Fruit fly (Drosophila melanogaster) whole organism, embryonic: Measurements from ENCODE around the gene CG11842.

Experiments used
- ATbp ChIP-seq: fragments of 200-800 bp; sonication (Bioruptor generic); optimal IDR thresholded peaks from 2 replicates; lab custom pipeline; 2017; ENCODE audit warnings: missing biosample characterization, mild to moderate bottlenecking, missing genetic modification characterization, missing genetic modification reagents
- Abd-B ChIP-seq: fragments of 200-800 bp; sonication (Bioruptor generic); optimal IDR thresholded peaks from 2 replicates; lab custom pipeline; 2018; ENCODE audit warnings: missing biosample characterization, mild to moderate bottlenecking, missing genetic modification characterization, moderate library complexity
- Awh ChIP-seq: fragments of 200-800 bp; sonication (Bioruptor generic); IDR thresholded peaks from 2 replicates; pipeline ENCODE4, ENCODE4 v1.3.6; 2022; ENCODE audit warnings: missing biosample characterization, missing genetic modification characterization
- B-H1 ChIP-seq: fragments of 200-800 bp; sonication (Bioruptor generic); IDR thresholded peaks from 3 replicates; pipeline ENCODE4 v1.3.6; 2022; ENCODE audit warnings: missing biosample characterization, missing genetic modification characterization
- Bteb2 ChIP-seq: fragments of 200-800 bp; sonication (Bioruptor generic); optimal IDR thresholded peaks from 2 replicates; lab custom pipeline; 2016; ENCODE audit warnings: missing biosample characterization, missing genetic modification characterization
- CG11723 ChIP-seq: fragments of 200-800 bp; sonication (Bioruptor generic); optimal IDR thresholded peaks from 2 replicates; lab custom pipeline; 2017; ENCODE audit warnings: missing biosample characterization, mild to moderate bottlenecking, missing genetic modification characterization
- CG14965 ChIP-seq: fragments of 200-800 bp; sonication (Bioruptor generic); optimal IDR thresholded peaks from 2 replicates; lab custom pipeline; 2016; ENCODE audit warnings: missing biosample characterization, missing genetic modification characterization, borderline replicate concordance
- CG15011 ChIP-seq: fragments of 200-800 bp; sonication (Bioruptor generic); optimal IDR thresholded peaks from 3 replicates; lab custom pipeline; 2018; ENCODE audit warnings: missing biosample characterization, mild to moderate bottlenecking, missing genetic modification characterization
- CG15479 ChIP-seq: fragments of 200-800 bp; sonication (Bioruptor generic); optimal IDR thresholded peaks from 3 replicates; lab custom pipeline; 2019; ENCODE audit warnings: missing biosample characterization, mild to moderate bottlenecking, missing genetic modification characterization, moderate library complexity
- CG17359 ChIP-seq: fragments of 200-800 bp; sonication (Bioruptor generic); optimal IDR thresholded peaks from 3 replicates; lab custom pipeline; 2018; ENCODE audit warnings: missing biosample characterization, mild to moderate bottlenecking, missing genetic modification characterization, moderate library complexity
- CG2199 ChIP-seq: fragments of 200-800 bp; sonication (Bioruptor generic); IDR thresholded peaks from 3 replicates; pipeline ENCODE4 v1.3.6; 2022; ENCODE audit warnings: missing biosample characterization, missing genetic modification characterization
- CG30020 ChIP-seq: fragments of 200-800 bp; optimal IDR thresholded peaks from 2 replicates; lab custom pipeline; 2019; ENCODE audit warnings: missing biosample characterization, mild to moderate bottlenecking, missing genetic modification characterization, moderate library complexity
- CG34376 ChIP-seq: fragments of 200-800 bp; sonication (Bioruptor generic); optimal IDR thresholded peaks from 2 replicates; lab custom pipeline; 2018; ENCODE audit warnings: missing biosample characterization, mild to moderate bottlenecking, missing genetic modification characterization
- CG34422 ChIP-seq: fragments of 200-800 bp; sonication (Bioruptor generic); IDR thresholded peaks from 3 replicates; pipeline ENCODE4 v1.3.6; 2022; ENCODE audit warnings: missing biosample characterization, missing genetic modification characterization
- CG4424 ChIP-seq: fragments of 200-800 bp; sonication (Bioruptor generic); optimal IDR thresholded peaks from 3 replicates; lab custom pipeline; 2016; ENCODE audit warnings: missing biosample characterization, missing genetic modification characterization
- CG4730 ChIP-seq: fragments of 200-800 bp; sonication (Bioruptor generic); IDR thresholded peaks from 2 replicates; pipeline ENCODE4 v1.3.6; 2022; ENCODE audit warnings: missing biosample characterization, missing genetic modification characterization
- CG7963 ChIP-seq: fragments of 200-800 bp; sonication (Bioruptor generic); IDR thresholded peaks from 3 replicates; pipeline ENCODE4 v1.3.6; 2022; ENCODE audit warnings: missing biosample characterization, missing genetic modification characterization; ENCODE audit not compliant: partially characterized antibody
- CG7987 ChIP-seq: fragments of 200-800 bp; sonication (Bioruptor generic); optimal IDR thresholded peaks from 2 replicates; lab custom pipeline; 2018; ENCODE audit warnings: missing biosample characterization, mild to moderate bottlenecking, missing genetic modification characterization, moderate library complexity
- Camta ChIP-seq: fragments of 200-800 bp; sonication (Bioruptor generic); optimal IDR thresholded peaks from 2 replicates; lab custom pipeline; 2016; ENCODE audit warnings: missing biosample characterization, missing genetic modification characterization
- Fer2 ChIP-seq: fragments of 200-800 bp; sonication (Bioruptor generic); optimal IDR thresholded peaks from 2 replicates; lab custom pipeline; 2018; ENCODE audit warnings: missing biosample characterization, mild to moderate bottlenecking, missing genetic modification characterization, moderate library complexity
- HHEX ChIP-seq: fragments of 200-800 bp; sonication (Bioruptor generic); optimal IDR thresholded peaks from 3 replicates; lab custom pipeline; 2017; ENCODE audit warnings: missing biosample characterization, mild to moderate bottlenecking, missing genetic modification characterization, missing genetic modification reagents
- HLHmδ ChIP-seq: fragments of 200-800 bp; sonication (Bioruptor generic); optimal IDR thresholded peaks from 2 replicates; lab custom pipeline; 2018; ENCODE audit warnings: missing biosample characterization, mild to moderate bottlenecking, missing genetic modification characterization, moderate library complexity
- Hey ChIP-seq: fragments of 200-800 bp; sonication (Bioruptor generic); optimal IDR thresholded peaks from 3 replicates; lab custom pipeline; 2018; ENCODE audit warnings: missing biosample characterization, mild to moderate bottlenecking, missing genetic modification characterization
- Meics ChIP-seq: fragments of 200-800 bp; sonication (Bioruptor generic); optimal IDR thresholded peaks from 2 replicates; lab custom pipeline; 2017; ENCODE audit warnings: missing biosample characterization, mild to moderate bottlenecking, missing genetic modification characterization
- Poxn ChIP-seq: fragments of 200-800 bp; sonication (Bioruptor generic); IDR thresholded peaks from 2 replicates; pipeline ENCODE4 v1.3.6; 2022; ENCODE audit warnings: missing biosample characterization, missing genetic modification characterization
- Sox100B ChIP-seq: fragments of 200-800 bp; sonication (Bioruptor generic); optimal IDR thresholded peaks from 3 replicates; lab custom pipeline; 2018; ENCODE audit warnings: missing biosample characterization, mild to moderate bottlenecking, missing genetic modification characterization
- Sry-β ChIP-seq: fragments of 200-800 bp; sonication (Bioruptor generic); optimal IDR thresholded peaks from 2 replicates; lab custom pipeline; 2018; ENCODE audit warnings: missing biosample characterization, mild to moderate bottlenecking, missing genetic modification characterization, moderate library complexity
- Vsx1 ChIP-seq: fragments of 200-800 bp; sonication (Bioruptor generic); optimal IDR thresholded peaks from 2 replicates; lab custom pipeline; 2017; ENCODE audit warnings: missing biosample characterization, mild to moderate bottlenecking, missing genetic modification characterization, missing genetic modification reagents
- ac ChIP-seq: fragments of 200-800 bp; sonication (Bioruptor generic); optimal IDR thresholded peaks from 3 replicates; lab custom pipeline; 2017; ENCODE audit warnings: missing biosample characterization, mild to moderate bottlenecking, missing genetic modification characterization
- al ChIP-seq: fragments of 200-800 bp; sonication (Bioruptor generic); IDR thresholded peaks from 2 replicates; pipeline ENCODE4 v1.3.6; 2022; ENCODE audit warnings: missing biosample characterization, missing genetic modification characterization
- bab2 ChIP-seq: fragments of 200-800 bp; sonication (Bioruptor generic); optimal IDR thresholded peaks from 2 replicates; lab custom pipeline; 2016; ENCODE audit warnings: missing biosample characterization, missing genetic modification characterization
- cato ChIP-seq: fragments of 200-800 bp; sonication (Bioruptor generic); optimal IDR thresholded peaks from 2 replicates; lab custom pipeline; 2016; ENCODE audit warnings: missing biosample characterization, missing genetic modification characterization, borderline replicate concordance
- chn ChIP-seq: fragments of 200-800 bp; sonication (Bioruptor generic); optimal IDR thresholded peaks from 2 replicates; lab custom pipeline; 2016; ENCODE audit warnings: missing biosample characterization, missing genetic modification characterization
- ci ChIP-seq: fragments of 200-800 bp; sonication (Bioruptor generic); IDR thresholded peaks from 3 replicates; pipeline ENCODE4 v1.3.6; 2022; ENCODE audit warnings: missing biosample characterization, missing genetic modification characterization
- crp ChIP-seq, 2 experiments: fragments of 200-800 bp; sonication (Bioruptor generic); optimal IDR thresholded peaks; 2 replicates in 1 of 2; 3 replicates in 1 of 2; lab custom pipeline; 2017; ENCODE audit warnings: missing biosample characterization in 2 of 2, missing genetic modification characterization in 2 of 2, mild to moderate bottlenecking in 1 of 2, moderate library complexity in 1 of 2
- en ChIP-seq: fragments of 200-800 bp; sonication (Bioruptor generic); optimal IDR thresholded peaks from 2 replicates; lab custom pipeline; 2016; ENCODE audit warnings: missing biosample characterization, missing genetic modification characterization
- exex ChIP-seq: fragments of 200-800 bp; sonication (Bioruptor generic); optimal IDR thresholded peaks from 4 replicates; lab custom pipeline; 2018; ENCODE audit warnings: missing biosample characterization, mild to moderate bottlenecking, missing genetic modification characterization, moderate library complexity
- gsb-n ChIP-seq: fragments of 200-800 bp; sonication (Bioruptor generic); optimal IDR thresholded peaks from 3 replicates; lab custom pipeline; 2018; ENCODE audit warnings: missing biosample characterization, mild to moderate bottlenecking, missing genetic modification characterization
- otp ChIP-seq: fragments of 200-800 bp; sonication (Bioruptor generic); IDR thresholded peaks from 3 replicates; pipeline ENCODE4, ENCODE4 v1.3.6; 2022; ENCODE audit warnings: missing biosample characterization, missing genetic modification characterization
- pan ChIP-seq, 4 experiments: fragments of >200 bp in 3 of 4; fragments of 200-800 bp in 1 of 4; sonication (Bioruptor generic) in 1 of 4; optimal IDR thresholded peaks in 3 of 4; IDR thresholded peaks in 1 of 4; 2 replicates each; pipeline versions ENCODE4 v1.3.6 to Lab custom; 2017 to 2022; ENCODE audit warnings: missing biosample characterization in 2 of 4, missing genetic modification characterization in 2 of 4, mixed read lengths in 1 of 4
- pita ChIP-seq: fragments of 200-800 bp; sonication (Bioruptor generic); optimal IDR thresholded peaks from 2 replicates; lab custom pipeline; 2017; ENCODE audit warnings: missing biosample characterization, mild to moderate bottlenecking, missing genetic modification characterization
- prd ChIP-seq, 3 experiments: fragments of >200 bp in 2 of 3; fragments of 200-800 bp in 1 of 3; sonication (Bioruptor generic) in 1 of 3; optimal IDR thresholded peaks in 2 of 3; IDR thresholded peaks in 1 of 3; 2 replicates in 2 of 3; 3 replicates in 1 of 3; pipeline versions ENCODE4 v1.3.6 to Lab custom; 2017 to 2022; ENCODE audit warnings: missing biosample characterization in 1 of 3, missing genetic modification characterization in 1 of 3
- pros ChIP-seq: fragments of 200-800 bp; sonication (Bioruptor generic); optimal IDR thresholded peaks from 3 replicates; lab custom pipeline; 2019; ENCODE audit warnings: missing biosample characterization, mild to moderate bottlenecking, missing genetic modification characterization, moderate library complexity
- ro ChIP-seq: fragments of 200-800 bp; sonication (Bioruptor generic); IDR thresholded peaks from 2 replicates; pipeline ENCODE4 v1.3.6; 2022; ENCODE audit warnings: missing biosample characterization, missing genetic modification characterization
- row ChIP-seq: fragments of 200-800 bp; sonication (Bioruptor generic); IDR thresholded peaks from 3 replicates; pipeline ENCODE4 v1.3.6; 2022; ENCODE audit warnings: missing biosample characterization, missing genetic modification characterization
- salm ChIP-seq: fragments of 200-800 bp; sonication (Bioruptor generic); optimal IDR thresholded peaks from 2 replicates; lab custom pipeline; 2018; ENCODE audit warnings: missing biosample characterization, mild to moderate bottlenecking, missing genetic modification characterization
- sim ChIP-seq: fragments of 200-800 bp; sonication (Bioruptor generic); IDR thresholded peaks from 2 replicates; pipeline ENCODE4 v1.3.6; 2022; ENCODE audit warnings: missing biosample characterization, missing genetic modification characterization
- stwl ChIP-seq: fragments of 200-800 bp; sonication (Bioruptor generic); optimal IDR thresholded peaks from 3 replicates; lab custom pipeline; 2018; ENCODE audit warnings: missing biosample characterization, mild to moderate bottlenecking, missing genetic modification characterization, moderate library complexity
- wek ChIP-seq: fragments of 200-800 bp; sonication (Bioruptor generic); optimal IDR thresholded peaks from 3 replicates; lab custom pipeline; 2018; ENCODE audit warnings: missing biosample characterization, mild to moderate bottlenecking, missing genetic modification characterization, moderate library complexity

CG11842 gene

DNA sequence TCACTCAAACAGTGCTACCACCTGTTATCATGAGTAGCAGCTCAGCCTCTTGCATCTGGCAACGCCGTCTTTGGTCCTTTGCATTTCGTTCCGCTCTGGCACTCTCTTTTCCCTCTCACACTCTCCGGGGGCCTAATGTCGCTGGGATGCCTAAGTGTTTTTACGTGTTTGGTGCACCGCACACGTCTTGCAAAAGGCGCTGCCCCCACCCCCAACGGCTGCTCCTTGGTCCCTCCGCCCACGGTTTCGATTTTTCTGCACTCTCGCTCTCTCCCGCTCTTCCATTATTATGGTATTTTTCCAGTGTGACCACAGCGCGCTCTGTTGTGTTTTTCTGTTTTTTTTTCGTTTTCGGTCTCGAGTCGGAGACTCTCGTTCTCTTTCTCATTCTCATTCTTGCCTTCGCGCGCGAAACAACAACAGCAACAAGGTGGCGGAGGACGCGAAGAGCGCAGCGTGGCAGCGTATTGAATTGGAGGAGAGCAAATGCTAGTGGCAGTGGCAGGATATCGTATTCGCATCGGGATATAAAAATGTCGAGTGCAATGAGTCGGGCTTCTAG is 35.5 kb downstream of the CG11842 start (continued):
- no peak for TF ChIP-seq sim
- TF ChIP-seq prd (optimal IDR thresholded peaks at IDR 0.05; lab: Kevin White, UChicago) = no peak
- no peak; the same call in 2 of the 3 replicates for TF ChIP-seq prd (GFP tag; IDR thresholded peaks at IDR 0.05; lab: Robert Waterston, UW)
- TF ChIP-seq Bteb2 = no peak
- TF ChIP-seq HLHmδ (GFP tag; lab: Kevin White, UChicago) = peak; percentile 84
- TF ChIP-seq CG4424 = no peak
- no peak for TF ChIP-seq ac
- TF ChIP-seq Meics (GFP tag; lab: Kevin White, UChicago) = no peak
- TF ChIP-seq exex (tag; lab: Kevin White, UChicago) = no peak
- TF ChIP-seq Camta (GFP tag; lab: Kevin White, UChicago) = no peak
- TF ChIP-seq chn (GFP tag; lab: Kevin White, UChicago) = peak; percentile 13
- TF ChIP-seq CG15479 (GFP tag; lab: Kevin White, UChicago) = no peak
- TF ChIP-seq CG11723 = no peak
- no peak for TF ChIP-seq CG34376 (GFP tag; lab: Kevin White, UChicago)
- no peak for TF ChIP-seq Fer2 (tag; lab: Kevin White, UChicago)
- TF ChIP-seq Poxn (GFP tag; lab: Robert Waterston, UW) = no peak
- no peak for TF ChIP-seq CG7987 (GFP tag; lab: Kevin White, UChicago)
- TF ChIP-seq CG2199 (GFP tag; lab: Robert Waterston, UW) = no peak
- TF ChIP-seq ATbp (GFP tag; lab: Kevin White, UChicago) = no peak
- no peak for TF ChIP-seq CG4730
- TF ChIP-seq ci (GFP tag; lab: Robert Waterston, UW) = no peak
- TF ChIP-seq stwl (tag; lab: Kevin White, UChicago) = peak; percentile 78
- peak; percentile 45; the same call in 1 of the 3 replicates for TF ChIP-seq CG7963
- no peak for TF ChIP-seq Sry-β
- TF ChIP-seq crp (GFP tag; optimal IDR thresholded peaks at IDR 0.05; lab: Kevin White, UChicago) = no peak
- TF ChIP-seq row (GFP tag; lab: Robert Waterston, UW) = no peak
- TF ChIP-seq B-H1 = no peak
- peak; percentile 72; the same call in 1 of the 3 replicates for TF ChIP-seq CG34422 (GFP tag; lab: Robert Waterston, UW)
- peak; percentile 63 for TF ChIP-seq pros (GFP tag; lab: Kevin White, UChicago)
- no peak for TF ChIP-seq Awh
- TF ChIP-seq Vsx1 (GFP tag; lab: Kevin White, UChicago) = no peak
- no peak for TF ChIP-seq cato (GFP tag; lab: Kevin White, UChicago)
- TF ChIP-seq wek (GFP tag; lab: Kevin White, UChicago) = no peak
- no peak for TF ChIP-seq CG30020
- no peak for TF ChIP-seq en (GFP tag; lab: Kevin White, UChicago)
- no peak for TF ChIP-seq pita
- no peak for TF ChIP-seq al (GFP tag; lab: Robert Waterston, UW)
- TF ChIP-seq salm = no peak
- no peak for TF ChIP-seq Sox100B
- no peak for TF ChIP-seq Hey (tag; lab: Kevin White, UChicago)
- TF ChIP-seq pan (optimal IDR thresholded peaks at IDR 0.05; lab: Kevin White, UChicago) = no peak
- TF ChIP-seq pan (GFP tag; optimal IDR thresholded peaks at IDR 0.05 in 1 of 2, IDR thresholded peaks at IDR 0.05 in 1 of 2) = no peak
- no peak for TF ChIP-seq Abd-B (GFP tag; lab: Kevin White, UChicago)
- TF ChIP-seq CG14965 (GFP tag; lab: Kevin White, UChicago) = no peak
- no peak for TF ChIP-seq CG15011 (GFP tag; lab: Kevin White, UChicago)
- TF ChIP-seq gsb-n (tag; lab: Kevin White, UChicago) = peak; percentile 21
- TF ChIP-seq bab2 = no peak
- TF ChIP-seq ro (GFP tag; lab: Robert Waterston, UW) = no peak
- TF ChIP-seq HHEX (GFP tag; lab: Kevin White, UChicago) = no peak
- no peak for TF ChIP-seq otp (GFP tag; lab: Robert Waterston, UW)
- no peak for TF ChIP-seq CG17359 (tag; lab: Kevin White, UChicago)
